Fruit fly (Drosophila melanogaster) Kc167 (cell line): ENCODE data around the gene RhoGEF64C.

Experiments used
- Myc ChIP-seq: fragments of >200 bp; optimal IDR thresholded peaks from 2 replicates; lab custom pipeline; 2017; ENCODE audit warnings: missing external identifiers
- Sin3A ChIP-seq: fragments of >200 bp; optimal IDR thresholded peaks from 2 replicates; lab custom pipeline; 2018; ENCODE audit warnings: missing external identifiers
- h ChIP-seq: fragments of >200 bp; optimal IDR thresholded peaks from 3 replicates; lab custom pipeline; 2018; ENCODE audit warnings: missing external identifiers
- insv ChIP-seq: fragments of >200 bp; optimal IDR thresholded peaks from 3 replicates; lab custom pipeline; 2018; ENCODE audit warnings: missing external identifiers
- psq ChIP-seq: fragments of >200 bp; optimal IDR thresholded peaks from 2 replicates; lab custom pipeline; 2017; ENCODE audit warnings: missing external identifiers
- ttk ChIP-seq: sonication (Bioruptor generic); optimal IDR thresholded peaks from 2 replicates; lab custom pipeline; 2017; ENCODE audit warnings: missing external identifiers

The RhoGEF64C gene

dm6 chr3L:4719743-4720142, 27.2 kb downstream of the RhoGEF64C start:
- TF ChIP-seq Sin3A (lab: Kevin White, UChicago) (no peak), h (lab: Kevin White, UChicago) (no peak), ttk (lab: Kevin White, UChicago) (no peak), Myc (lab: Kevin White, UChicago) (no peak), insv (lab: Kevin White, UChicago) (no peak), psq (lab: Kevin White, UChicago) (no peak)

- no peak for TF ChIP-seq insv (lab: Kevin White, UChicago)
- TF ChIP-seq h (lab: Kevin White, UChicago): no peak
- no peak for TF ChIP-seq psq (lab: Kevin White, UChicago)
- TF ChIP-seq ttk (lab: Kevin White, UChicago): no peak
- no peak for TF ChIP-seq Sin3A (lab: Kevin White, UChicago)
- no peak for TF ChIP-seq Myc (lab: Kevin White, UChicago)
These were observed 28.1 kb downstream of the RhoGEF64C start for dm6 chr3L:4720510-4721157.

- no peak for TF ChIP-seq ttk (lab: Kevin White, UChicago)
- no peak for TF ChIP-seq psq (lab: Kevin White, UChicago)
- TF ChIP-seq h (lab: Kevin White, UChicago): no peak
- no peak for TF ChIP-seq insv (lab: Kevin White, UChicago)
- TF ChIP-seq Sin3A (lab: Kevin White, UChicago): no peak
- TF ChIP-seq Myc (lab: Kevin White, UChicago): no peak
These were observed 29.3 kb downstream of the RhoGEF64C start for dm6 chr3L:4721886-4722285.

dm6 chr3L:4729805-4730204, 37.2 kb downstream of the RhoGEF64C start:
- TF ChIP-seq Myc (lab: Kevin White, UChicago): no peak

dm6 chr3L:4731687-4732086, 39.1 kb downstream of the RhoGEF64C start:
- TF ChIP-seq Myc (lab: Kevin White, UChicago) (no peak), insv (lab: Kevin White, UChicago) (no peak), Sin3A (lab: Kevin White, UChicago) (no peak), psq (lab: Kevin White, UChicago) (no peak), ttk (lab: Kevin White, UChicago) (no peak), h (lab: Kevin White, UChicago) (no peak)

dm6 chr3L:4736643-4737042, 44.1 kb downstream of the RhoGEF64C start:
- TF ChIP-seq h (lab: Kevin White, UChicago) (no peak), ttk (lab: Kevin White, UChicago) (no peak), insv (lab: Kevin White, UChicago) (no peak), psq (lab: Kevin White, UChicago) (no peak), Myc (lab: Kevin White, UChicago) (no peak), Sin3A (lab: Kevin White, UChicago) (no peak)

dm6 chr3L:4745143-4745542, 52.6 kb downstream of the RhoGEF64C start:
- TF ChIP-seq psq (lab: Kevin White, UChicago) (no peak), Myc (lab: Kevin White, UChicago) (no peak), ttk (lab: Kevin White, UChicago) (no peak), h (lab: Kevin White, UChicago) (no peak), Sin3A (lab: Kevin White, UChicago) (no peak), insv (lab: Kevin White, UChicago) (no peak)

- TF ChIP-seq Myc (lab: Kevin White, UChicago): no peak
- TF ChIP-seq insv (lab: Kevin White, UChicago): no peak
- TF ChIP-seq ttk (lab: Kevin White, UChicago): no peak
- TF ChIP-seq Sin3A (lab: Kevin White, UChicago): no peak
- no peak for TF ChIP-seq psq (lab: Kevin White, UChicago)
- no peak for TF ChIP-seq h (lab: Kevin White, UChicago)
These were observed 54.7 kb downstream of the RhoGEF64C start for dm6 chr3L:4747119-4747851.

dm6 chr3L:4748053-4748452, 55.5 kb downstream of the RhoGEF64C start:
- no peak for TF ChIP-seq psq (lab: Kevin White, UChicago)
- no peak for TF ChIP-seq h (lab: Kevin White, UChicago)
- no peak for TF ChIP-seq ttk (lab: Kevin White, UChicago)
- TF ChIP-seq insv (lab: Kevin White, UChicago): no peak
- no peak for TF ChIP-seq Sin3A (lab: Kevin White, UChicago)
- no peak for TF ChIP-seq Myc (lab: Kevin White, UChicago)

dm6 chr3L:4749126-4749525, 56.5 kb downstream of the RhoGEF64C start:
- TF ChIP-seq Myc (lab: Kevin White, UChicago) (no peak), psq (lab: Kevin White, UChicago) (no peak), insv (lab: Kevin White, UChicago) (no peak)

- TF ChIP-seq psq (lab: Kevin White, UChicago) (no peak), Sin3A (lab: Kevin White, UChicago) (no peak), Myc (lab: Kevin White, UChicago) (no peak), ttk (lab: Kevin White, UChicago) (no peak), insv (lab: Kevin White, UChicago) (no peak), h (lab: Kevin White, UChicago) (no peak)
These were observed 58.2 kb downstream of the RhoGEF64C start for dm6 chr3L:4750754-4751153.
